Worm (Caenorhabditis elegans) whole organism, L4 larva: ENCODE measurements around the gene fbxc-52.

Experiments used
- F37D6.2 ChIP-seq: sonication (generic microtip); optimal IDR thresholded peaks from 2 replicates; lab custom pipeline; 2016; ENCODE audit warnings: mild to moderate bottlenecking, missing genetic modification characterization, missing compliant biosample characterization
- T20F7.1 ChIP-seq: fragments of 200-800 bp; sonication (Bioruptor generic); optimal IDR thresholded peaks from 2 replicates; lab custom pipeline; 2018; ENCODE audit warnings: mild to moderate bottlenecking, missing genetic modification characterization, missing compliant biosample characterization
- Y75B8A.6 ChIP-seq: fragments of 200-800 bp; sonication (Bioruptor generic); IDR thresholded peaks from 2 replicates; pipeline ENCODE4 v1.3.6; 2022; ENCODE audit warnings: missing genetic modification reagents, missing genetic modification characterization, missing compliant biosample characterization
- ZK337.2 ChIP-seq: fragments of 200-800 bp; sonication (Bioruptor generic); IDR thresholded peaks from 2 replicates; pipeline ENCODE4 v1.3.6; 2022; ENCODE audit warnings: missing genetic modification reagents, missing genetic modification characterization, missing compliant biosample characterization
- ZK546.5 ChIP-seq, 2 experiments: sonication (generic microtip); optimal IDR thresholded peaks; 2 replicates each; lab custom pipeline; 2017; ENCODE audit warnings: missing biosample characterization in 2 of 2, missing genetic modification characterization in 2 of 2
- aha-1 ChIP-seq: fragments of 150-350 bp; peaks from one replicate; lab custom pipeline; 2014; ENCODE audit warnings: missing biosample characterization, missing genetic modification characterization
- ceh-32 ChIP-seq: sonication (generic microtip); optimal IDR thresholded peaks from 2 replicates; lab custom pipeline; 2016; ENCODE audit warnings: mild to moderate bottlenecking, missing genetic modification characterization, missing compliant biosample characterization; ENCODE audit not compliant: poor library complexity
- ceh-44 ChIP-seq: fragments of 200-800 bp; sonication (Bioruptor generic); IDR thresholded peaks from 2 replicates; pipeline ENCODE4 v1.3.6; 2022; ENCODE audit warnings: missing genetic modification reagents, missing genetic modification characterization, missing compliant biosample characterization
- ces-1 ChIP-seq: fragments of 150-350 bp; sonication (generic microtip); optimal IDR thresholded peaks from 4 replicates; lab custom pipeline; 2014; ENCODE audit warnings: missing biosample characterization, missing genetic modification reagents, missing genetic modification characterization
- daf-8 ChIP-seq: fragments of 200-800 bp; sonication (Bioruptor generic); IDR thresholded peaks from 2 replicates; pipeline ENCODE4 v1.3.6; 2022; ENCODE audit warnings: missing genetic modification characterization, missing compliant biosample characterization
- dmd-8 ChIP-seq: fragments of 200-800 bp; sonication (Bioruptor generic); IDR thresholded peaks from 2 replicates; pipeline ENCODE4 v1.3.6; 2022; ENCODE audit warnings: missing genetic modification characterization, missing compliant biosample characterization
- fos-1 ChIP-seq: fragments of 150-350 bp; optimal IDR thresholded peaks from 2 replicates; lab custom pipeline; 2014; ENCODE audit warnings: missing biosample characterization, missing genetic modification characterization
- gei-8 ChIP-seq: fragments of 200-800 bp; sonication (Bioruptor generic); optimal IDR thresholded peaks from 2 replicates; lab custom pipeline; 2018; ENCODE audit warnings: mild to moderate bottlenecking, missing genetic modification characterization, missing compliant biosample characterization
- hlh-11 ChIP-seq: fragments of 200-800 bp; sonication (Bioruptor generic); optimal IDR thresholded peaks from 2 replicates; lab custom pipeline; 2018; ENCODE audit warnings: mild to moderate bottlenecking, missing genetic modification characterization, missing compliant biosample characterization
- hlh-30 ChIP-seq: sonication (generic microtip); optimal IDR thresholded peaks from 2 replicates; lab custom pipeline; 2017; ENCODE audit warnings: antibody characterized with exemption, mild to moderate bottlenecking, missing genetic modification characterization, missing compliant biosample characterization; ENCODE audit not compliant: insufficient read depth
- hmg-1.1 ChIP-seq: fragments of 200-800 bp; sonication (Bioruptor generic); IDR thresholded peaks from 2 replicates; pipeline ENCODE4 v1.3.6; 2022; ENCODE audit warnings: missing genetic modification reagents, missing genetic modification characterization, missing compliant biosample characterization
- jun-1 ChIP-seq: fragments of 150-350 bp; optimal IDR thresholded peaks from 2 replicates; lab custom pipeline; 2014; ENCODE audit warnings: missing biosample characterization, missing genetic modification reagents, missing genetic modification characterization
- lim-7 ChIP-seq: fragments of 200-800 bp; sonication (Bioruptor generic); IDR thresholded peaks from 2 replicates; pipeline ENCODE4 v1.3.6; 2022; ENCODE audit warnings: missing genetic modification characterization, missing compliant biosample characterization
- lin-13 ChIP-seq: fragments of 150-350 bp; optimal IDR thresholded peaks from 2 replicates; lab custom pipeline; 2014; ENCODE audit warnings: missing biosample characterization, missing genetic modification reagents, missing genetic modification characterization
- lin-38 ChIP-seq: fragments of 200-800 bp; sonication (Bioruptor generic); IDR thresholded peaks from 2 replicates; pipeline ENCODE4 v1.3.6; 2022; ENCODE audit warnings: missing genetic modification reagents, missing genetic modification characterization, missing compliant biosample characterization
- lsy-2 ChIP-seq, 2 experiments: fragments of 150-350 bp in 1 of 2; sonication (generic microtip) in 1 of 2; optimal IDR thresholded peaks; 2 replicates each; lab custom pipeline; 2014 to 2017; ENCODE audit warnings: missing biosample characterization in 2 of 2, missing genetic modification characterization in 2 of 2
- mdl-1 ChIP-seq, 2 experiments: fragments of 150-350 bp in 1 of 2; sonication (generic microtip) in 1 of 2; optimal IDR thresholded peaks; 2 replicates each; lab custom pipeline; 2014 to 2017; ENCODE audit warnings: missing biosample characterization in 2 of 2, missing genetic modification characterization in 2 of 2
- nhr-102 ChIP-seq: sonication (generic microtip); optimal IDR thresholded peaks from 2 replicates; lab custom pipeline; 2016; ENCODE audit warnings: mild to moderate bottlenecking, missing genetic modification characterization, moderate library complexity, missing compliant biosample characterization
- nhr-11 ChIP-seq: fragments of 150-350 bp; optimal IDR thresholded peaks from 2 replicates; lab custom pipeline; 2014; ENCODE audit warnings: missing biosample characterization, missing genetic modification characterization
- nhr-111 ChIP-seq: fragments of 200-800 bp; sonication (Bioruptor generic); optimal IDR thresholded peaks from 2 replicates; lab custom pipeline; 2018; ENCODE audit warnings: mild to moderate bottlenecking, missing genetic modification characterization, missing compliant biosample characterization
- pqm-1 ChIP-seq: sonication (generic microtip); optimal IDR thresholded peaks from 2 replicates; lab custom pipeline; 2017; ENCODE audit warnings: missing biosample characterization, missing genetic modification characterization
- set-16 ChIP-seq: fragments of 200-800 bp; sonication (Bioruptor generic); IDR thresholded peaks from 2 replicates; pipeline ENCODE4 v1.3.6; 2022; ENCODE audit warnings: missing genetic modification reagents, missing genetic modification characterization, missing compliant biosample characterization
- skn-1 ChIP-seq: fragments of 150-350 bp; optimal IDR thresholded peaks from 2 replicates; lab custom pipeline; 2014; ENCODE audit warnings: missing biosample characterization, missing genetic modification characterization
- spr-1 ChIP-seq: sonication (generic microtip); optimal IDR thresholded peaks from 2 replicates; lab custom pipeline; 2016; ENCODE audit warnings: mild to moderate bottlenecking, missing genetic modification characterization, missing compliant biosample characterization
- tra-1 ChIP-seq: fragments of 200-800 bp; sonication (Bioruptor generic); IDR thresholded peaks from 2 replicates; pipeline ENCODE4 v1.3.6; 2022; ENCODE audit warnings: missing genetic modification reagents, missing genetic modification characterization, missing compliant biosample characterization
- vab-7 ChIP-seq: fragments of 200-800 bp; sonication (Bioruptor generic); IDR thresholded peaks from 2 replicates; pipeline ENCODE4 v1.3.6; 2022; ENCODE audit warnings: missing genetic modification reagents, missing genetic modification characterization, missing compliant biosample characterization
- zag-1 ChIP-seq: fragments of 150-350 bp; optimal IDR thresholded peaks from 2 replicates; lab custom pipeline; 2014; ENCODE audit warnings: missing biosample characterization, missing genetic modification characterization
- zfp-3 ChIP-seq: fragments of 200-800 bp; sonication (Bioruptor generic); conservative IDR thresholded peaks from 2 replicates; pipeline ENCODE4 v1.3.6; 2022; ENCODE audit warnings: missing genetic modification reagents, missing genetic modification characterization, missing compliant biosample characterization

Gene fbxc-52

ce11 chrII:3714595-3714994, 2.5 kb upstream of the fbxc-52 start, which contains the start of gene srh-100:
srh-100 (minus strand) TSS chrII:3714695.
- TF ChIP-seq T20F7.1 (GFP tag; lab: Kevin White, UChicago) (no peak), fos-1 (no peak), nhr-11 (no peak), skn-1 (tag; lab: Kevin White, UChicago) (no peak), set-16 (GFP tag; lab: Robert Waterston, UW) (no peak), nhr-111 (GFP tag; lab: Kevin White, UChicago) (no peak), lin-38 (no peak), ZK337.2 (GFP tag; lab: Robert Waterston, UW) (no peak), pqm-1 (tag; lab: Kevin White, UChicago) (no peak), ceh-44 (GFP tag; lab: Robert Waterston, UW) (no peak), hmg-1.1 (GFP tag; lab: Robert Waterston, UW) (no peak), vab-7 (GFP tag; lab: Robert Waterston, UW) (no peak), ZK546.5 (tag; optimal IDR thresholded peaks at IDR 0.05; lab: Kevin White, UChicago) (no peak), ces-1 (GFP tag; lab: Kevin White, UChicago) (no peak), tra-1 (no peak)
- TF ChIP-seq, all 104 proteins: peak for 0

- TF ChIP-seq jun-1 (tag; lab: Kevin White, UChicago) (no peak), T20F7.1 (GFP tag; lab: Kevin White, UChicago) (no peak), lin-38 (no peak), nhr-111 (GFP tag; lab: Kevin White, UChicago) (no peak), hlh-30 (no peak), zag-1 (tag; lab: Kevin White, UChicago) (no peak), lin-13 (GFP tag; lab: Kevin White, UChicago) (no peak), F37D6.2 (no peak), nhr-102 (tag; lab: Kevin White, UChicago) (no peak), hmg-1.1 (GFP tag; lab: Robert Waterston, UW) (no peak), lsy-2 (tag; optimal IDR thresholded peaks at IDR 0.05; lab: Kevin White, UChicago) (no peak), mdl-1 (tag; optimal IDR thresholded peaks at IDR 0.05; lab: Kevin White, UChicago) (no peak), ceh-32 (tag; lab: Kevin White, UChicago) (no peak), dmd-8 (GFP tag; lab: Robert Waterston, UW) (no peak)
Observed at ce11 chrII:3716455-3716854, 606 bp upstream of the fbxc-52 start, which contains the start of gene srh-99. srh-99 (minus strand) TSS chrII:3716555.

- TF ChIP-seq spr-1 (tag; lab: Kevin White, UChicago) (no peak), lim-7 (GFP tag; lab: Robert Waterston, UW) (no peak), gei-8 (GFP tag; lab: Kevin White, UChicago) (no peak), hlh-30 (no peak), lin-13 (GFP tag; lab: Kevin White, UChicago) (no peak), zfp-3 (GFP tag; lab: Robert Waterston, UW) (no peak)
- TF ChIP-seq, all 104 proteins: peak for 0
Observed at ce11 chrII:3721016-3721415, 4.0 kb downstream of the fbxc-52 start, which contains the start of gene C46E10.3. C46E10.3 (plus strand) TSS chrII:3721316.

- TF ChIP-seq Y75B8A.6 (GFP tag; lab: Robert Waterston, UW) (no peak), spr-1 (tag; lab: Kevin White, UChicago) (no peak), vab-7 (GFP tag; lab: Robert Waterston, UW) (no peak), daf-8 (GFP tag; lab: Robert Waterston, UW) (no peak), aha-1 (peak; percentile 90), lin-13 (GFP tag; lab: Kevin White, UChicago) (no peak), set-16 (GFP tag; lab: Robert Waterston, UW) (no peak), zfp-3 (GFP tag; lab: Robert Waterston, UW) (no peak), hlh-11 (tag; lab: Kevin White, UChicago) (no peak)
Observed at ce11 chrII:3724175-3724715, 7.2 kb downstream of the fbxc-52 start, which contains the start of gene C46E10.1. C46E10.1 (plus strand) TSS chrII:3724225.
